Worm (Caenorhabditis elegans) whole organism, midembryonic: Measurements from ENCODE around the gene lias-1.

Experiments used
- T22C8.4 ChIP-seq: fragments of 200-800 bp; sonication (Bioruptor generic); IDR thresholded peaks from 2 replicates; pipeline ENCODE4 v1.3.6; 2022; ENCODE audit warnings: missing genetic modification characterization, missing compliant biosample characterization
- cog-1 ChIP-seq: sonication (generic microtip); optimal IDR thresholded peaks from 2 replicates; lab custom pipeline; 2016; ENCODE audit warnings: missing genetic modification characterization, missing compliant biosample characterization
- flt-1 ChIP-seq: fragments of 200-800 bp; sonication (Bioruptor generic); IDR thresholded peaks from 2 replicates; pipeline ENCODE4 v1.3.6; 2022; ENCODE audit warnings: missing genetic modification characterization, missing compliant biosample characterization
- klf-2 ChIP-seq: fragments of 200-800 bp; sonication (Bioruptor generic); conservative IDR thresholded peaks from 2 replicates; pipeline ENCODE4 v1.3.6; 2022; ENCODE audit warnings: missing genetic modification reagents, missing genetic modification characterization, missing compliant biosample characterization
- med-1 ChIP-seq: sonication (generic microtip); optimal IDR thresholded peaks from 2 replicates; lab custom pipeline; 2017; ENCODE audit warnings: missing genetic modification characterization, mild to moderate bottlenecking, missing compliant biosample characterization, antibody characterized with exemption, missing genetic modification reagents; ENCODE audit not compliant: insufficient read depth
- ref-1 ChIP-seq: fragments of 200-800 bp; sonication (Bioruptor generic); conservative IDR thresholded peaks from 2 replicates; pipeline ENCODE4 v1.3.6; 2022; ENCODE audit warnings: missing genetic modification reagents, missing genetic modification characterization, missing compliant biosample characterization
- tab-1 ChIP-seq: fragments of 200-800 bp; sonication (Bioruptor generic); IDR thresholded peaks from 2 replicates; pipeline ENCODE4 v1.3.6; 2022; ENCODE audit warnings: missing genetic modification characterization, missing compliant biosample characterization
- ztf-23 ChIP-seq: fragments of 200-800 bp; sonication (Bioruptor generic); IDR thresholded peaks from 2 replicates; pipeline ENCODE4 v1.3.6; 2022; ENCODE audit warnings: missing genetic modification reagents, missing genetic modification characterization, missing compliant biosample characterization
- ztf-29 ChIP-seq: fragments of 200-800 bp; sonication (Bioruptor generic); IDR thresholded peaks from 2 replicates; pipeline ENCODE4 v1.3.6; 2022; ENCODE audit warnings: missing genetic modification reagents, missing genetic modification characterization, missing compliant biosample characterization

Gene lias-1

DNA sequence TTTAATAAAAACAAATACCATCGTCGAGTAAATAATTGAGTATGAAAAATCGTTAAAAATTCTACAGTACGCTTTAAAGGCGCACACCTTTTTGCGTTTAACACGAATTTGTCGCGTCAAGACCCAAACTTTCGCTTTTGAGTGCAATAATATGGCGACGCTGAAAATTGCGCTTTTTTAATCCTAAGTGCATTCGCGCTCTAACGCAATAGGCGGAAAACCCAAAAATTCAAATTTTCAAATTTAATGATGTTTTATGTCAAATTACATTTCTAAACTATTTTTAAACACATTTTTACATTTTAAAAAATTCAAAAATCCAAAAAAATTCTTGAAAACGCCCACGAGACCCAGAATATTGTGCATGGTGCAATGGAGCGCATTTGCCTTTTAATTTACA is 6.9 kb upstream of the lias-1 start:
- no peak for TF ChIP-seq ztf-23 (GFP tag; lab: Robert Waterston, UW)

DNA sequence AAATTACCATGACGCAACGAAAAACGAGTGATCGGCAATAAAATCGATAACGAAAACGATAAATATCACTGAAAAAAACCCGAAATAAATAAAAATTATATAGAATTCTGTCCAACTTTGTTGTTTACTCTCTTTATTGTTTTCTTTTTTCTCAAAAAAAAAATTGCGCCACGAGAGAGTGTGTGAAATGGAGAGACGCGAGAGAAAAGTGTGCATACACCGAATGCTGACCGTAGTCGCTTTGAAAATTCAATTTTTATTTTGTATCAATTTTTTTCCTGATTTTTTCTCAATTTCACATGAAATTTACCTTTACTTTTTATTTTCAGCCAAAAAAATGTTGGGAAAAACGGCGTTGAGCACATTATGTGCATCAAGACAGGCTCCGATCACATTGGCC is 5.0 kb upstream of the lias-1 start, which contains the start of the genes M01F1.4 and mrpl-35:
Gene M01F1.4 (minus strand): TSS at position 126 of the 400 bp plus-strand sequence.
Gene mrpl-35 (plus strand): TSS at position 330 of the 400 bp plus-strand sequence.
- no peak for TF ChIP-seq tab-1 (GFP tag; lab: Robert Waterston, UW)
- TF ChIP-seq cog-1 (tag; lab: Kevin White, UChicago) = no peak
- TF ChIP-seq T22C8.4 (GFP tag; lab: Robert Waterston, UW) = no peak
- no peak for TF ChIP-seq flt-1 (GFP tag; lab: Robert Waterston, UW)

DNA sequence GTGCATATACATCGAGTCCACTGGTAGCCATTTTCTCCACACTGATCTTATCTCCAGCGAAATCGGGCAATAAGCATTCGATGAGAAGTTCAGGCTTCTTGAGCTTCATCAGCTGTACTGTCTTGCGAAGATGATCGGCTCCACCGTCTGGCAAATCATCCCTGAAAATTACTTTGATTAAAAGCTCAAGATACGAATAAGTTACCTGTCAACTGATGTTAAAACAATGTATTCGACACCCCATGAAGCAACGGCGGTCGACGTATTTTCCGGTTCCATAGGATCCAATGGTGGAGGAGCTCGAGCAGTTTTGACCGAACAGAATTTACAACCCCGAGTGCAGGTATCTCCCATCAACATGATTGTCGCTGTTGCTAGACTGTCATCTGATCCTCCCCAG is 662 bp downstream of the lias-1 start:
- no peak for TF ChIP-seq klf-2 (GFP tag; lab: Robert Waterston, UW)
- TF ChIP-seq ref-1 = no peak
- TF ChIP-seq ztf-23 (GFP tag; lab: Robert Waterston, UW) = no peak
- TF ChIP-seq med-1 (GFP tag; lab: Kevin White, UChicago) = no peak
- TF ChIP-seq tab-1 (GFP tag; lab: Robert Waterston, UW) = no peak
- no peak for TF ChIP-seq flt-1 (GFP tag; lab: Robert Waterston, UW)
- no peak for TF ChIP-seq cog-1 (tag; lab: Kevin White, UChicago)
- TF ChIP-seq ztf-29 = no peak
- TF ChIP-seq T22C8.4 (GFP tag; lab: Robert Waterston, UW) = no peak

DNA sequence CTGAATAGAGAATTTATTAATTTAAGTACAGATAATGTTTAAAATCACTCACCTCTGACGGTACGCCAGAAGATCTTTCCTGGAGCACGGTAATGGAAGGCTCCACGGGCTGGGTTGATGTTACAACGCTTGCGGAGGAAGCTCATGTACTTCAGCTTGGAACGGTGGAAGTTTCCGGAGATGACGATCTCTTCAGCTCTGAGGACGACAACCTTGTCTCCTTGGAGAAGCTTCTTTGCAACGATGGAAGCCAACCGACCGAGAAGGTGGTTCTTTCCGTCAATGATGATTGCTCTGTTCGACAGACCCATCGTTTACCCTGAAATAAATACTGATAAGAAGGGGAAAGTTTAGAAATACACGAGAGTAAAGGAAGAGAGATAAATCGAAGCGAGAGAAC is 1.6 kb downstream of the lias-1 start, which contains the start of gene rpl-16:
Gene rpl-16 (minus strand): TSS at position 319 of the 400 bp plus-strand sequence.
- no peak for TF ChIP-seq tab-1 (GFP tag; lab: Robert Waterston, UW)
- no peak for TF ChIP-seq ref-1
- no peak for TF ChIP-seq cog-1 (tag; lab: Kevin White, UChicago)
- TF ChIP-seq ztf-29 = no peak
- no peak for TF ChIP-seq ztf-23 (GFP tag; lab: Robert Waterston, UW)
- no peak for TF ChIP-seq klf-2 (GFP tag; lab: Robert Waterston, UW)
- no peak for TF ChIP-seq flt-1 (GFP tag; lab: Robert Waterston, UW)
- no peak for TF ChIP-seq med-1 (GFP tag; lab: Kevin White, UChicago)
- no peak for TF ChIP-seq T22C8.4 (GFP tag; lab: Robert Waterston, UW)

DNA sequence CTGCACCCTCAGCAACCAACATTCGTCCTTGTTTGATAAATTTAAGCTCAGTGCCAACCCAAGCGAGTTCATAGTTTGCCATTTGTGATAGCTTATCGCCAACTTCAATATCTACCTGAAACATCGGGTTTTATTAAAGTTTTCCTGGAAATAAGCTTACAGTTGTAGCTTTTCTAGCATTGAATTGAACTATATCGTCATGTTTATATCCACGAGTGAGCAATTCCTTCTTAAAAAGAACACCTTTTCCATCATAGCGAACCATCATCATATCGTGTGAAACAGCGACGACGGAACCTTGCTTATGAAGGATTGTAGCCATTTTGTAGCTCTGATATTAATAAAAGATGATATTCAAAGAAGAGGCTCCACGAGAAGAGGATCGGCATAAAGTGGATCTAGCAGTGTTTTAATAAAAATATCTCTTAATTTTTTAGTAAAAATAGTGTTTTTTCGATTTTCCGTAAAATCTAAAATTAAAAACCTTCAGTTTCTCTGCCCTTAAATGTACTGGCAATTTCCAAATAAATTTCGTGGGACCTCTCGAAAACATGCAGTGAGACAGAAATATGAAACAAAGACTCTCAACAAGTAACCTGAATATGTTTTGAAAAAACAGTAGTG is 2.6 kb downstream of the lias-1 start, which contains the start of gene M01F1.8:
Gene M01F1.8 (minus strand): TSS at position 335 of the 624 bp plus-strand sequence.
- TF ChIP-seq cog-1 (tag; lab: Kevin White, UChicago) (no peak), tab-1 (GFP tag; lab: Robert Waterston, UW) (no peak), ref-1 (no peak), T22C8.4 (GFP tag; lab: Robert Waterston, UW) (no peak), ztf-29 (no peak), med-1 (GFP tag; lab: Kevin White, UChicago) (no peak)

DNA sequence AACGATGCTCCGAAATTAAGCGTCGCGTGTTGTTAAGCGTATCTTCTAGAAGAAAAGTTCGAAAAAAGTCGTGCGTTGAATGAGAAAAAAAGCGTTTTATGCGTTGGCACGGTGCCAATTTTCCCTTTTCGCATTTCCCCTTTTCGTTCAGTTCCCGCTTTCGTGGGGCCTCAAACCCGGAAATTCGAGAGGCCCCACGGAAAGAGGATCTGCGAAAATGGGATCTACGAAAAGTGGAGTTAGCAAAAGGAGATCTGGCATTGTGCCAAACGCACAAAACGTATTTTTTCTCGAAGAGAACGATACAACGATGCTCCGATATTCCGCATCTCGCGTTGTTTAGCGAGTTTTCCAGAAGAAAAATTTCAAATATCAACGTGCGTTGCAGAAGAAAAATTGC is 5.1 kb downstream of the lias-1 start:
- peak; percentile 97 for TF ChIP-seq ztf-23 (GFP tag; lab: Robert Waterston, UW)
- TF ChIP-seq ref-1 = peak; percentile 94
- peak; percentile 93 for TF ChIP-seq T22C8.4 (GFP tag; lab: Robert Waterston, UW)
- TF ChIP-seq med-1 (GFP tag; lab: Kevin White, UChicago) = no peak
- TF ChIP-seq klf-2 (GFP tag; lab: Robert Waterston, UW) = peak; percentile 99
- TF ChIP-seq tab-1 (GFP tag; lab: Robert Waterston, UW) = peak; percentile 91
- TF ChIP-seq cog-1 (tag; lab: Kevin White, UChicago) = peak; percentile 97
- peak; percentile 97 for TF ChIP-seq flt-1 (GFP tag; lab: Robert Waterston, UW)
- peak; percentile 89 for TF ChIP-seq ztf-29

DNA sequence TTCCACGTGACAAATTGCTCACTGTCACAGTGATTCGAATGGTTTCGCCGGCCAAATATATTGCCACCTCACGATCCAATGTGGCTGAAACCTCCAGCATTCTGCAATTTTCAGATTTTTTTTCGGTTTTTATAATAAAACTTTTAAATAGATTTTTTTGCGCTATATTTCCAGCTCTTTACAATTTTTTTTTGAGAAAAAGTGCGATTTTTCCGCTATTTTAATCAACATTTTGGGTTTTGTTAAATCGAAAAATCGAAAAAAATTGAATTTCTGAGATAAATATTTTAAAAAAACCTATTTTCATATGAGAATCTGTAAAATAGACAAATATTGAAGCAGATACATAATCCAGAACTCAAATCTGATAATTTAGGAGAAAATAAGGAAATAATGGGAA is 5.9 kb downstream of the lias-1 start, which contains the start of gene M01F1.9:
Gene M01F1.9 (minus strand): TSS at position 101 of the 400 bp plus-strand sequence.
- TF ChIP-seq tab-1 (GFP tag; lab: Robert Waterston, UW) (no peak), flt-1 (GFP tag; lab: Robert Waterston, UW) (no peak), cog-1 (tag; lab: Kevin White, UChicago) (no peak), klf-2 (GFP tag; lab: Robert Waterston, UW) (no peak), ztf-23 (GFP tag; lab: Robert Waterston, UW) (no peak), ref-1 (no peak)

DNA sequence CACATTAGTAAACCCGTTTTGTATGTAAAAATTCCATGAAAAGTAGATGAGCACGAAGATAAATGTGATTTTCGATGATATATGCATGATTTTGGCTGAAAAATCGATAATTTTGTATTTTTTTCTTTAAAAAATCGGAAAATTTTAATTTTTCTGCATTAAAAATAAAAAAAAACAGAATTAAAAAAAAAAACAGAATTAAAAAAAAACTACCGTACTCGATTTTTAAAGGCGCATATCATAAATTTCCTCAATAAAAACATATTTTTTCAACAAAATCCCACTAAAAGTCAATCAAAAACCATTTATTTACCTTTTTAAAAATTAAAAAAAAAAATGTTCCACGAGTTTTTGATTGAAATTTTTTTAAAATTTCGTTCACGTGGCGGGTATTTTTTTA is 11.8 kb downstream of the lias-1 start, which contains the start of gene gly-14:
Gene gly-14 (minus strand): TSS at position 101 of the 400 bp plus-strand sequence.
- TF ChIP-seq ztf-29 (no peak), klf-2 (GFP tag; lab: Robert Waterston, UW) (no peak), ztf-23 (GFP tag; lab: Robert Waterston, UW) (no peak), med-1 (GFP tag; lab: Kevin White, UChicago) (no peak), T22C8.4 (GFP tag; lab: Robert Waterston, UW) (no peak), tab-1 (GFP tag; lab: Robert Waterston, UW) (no peak)

DNA sequence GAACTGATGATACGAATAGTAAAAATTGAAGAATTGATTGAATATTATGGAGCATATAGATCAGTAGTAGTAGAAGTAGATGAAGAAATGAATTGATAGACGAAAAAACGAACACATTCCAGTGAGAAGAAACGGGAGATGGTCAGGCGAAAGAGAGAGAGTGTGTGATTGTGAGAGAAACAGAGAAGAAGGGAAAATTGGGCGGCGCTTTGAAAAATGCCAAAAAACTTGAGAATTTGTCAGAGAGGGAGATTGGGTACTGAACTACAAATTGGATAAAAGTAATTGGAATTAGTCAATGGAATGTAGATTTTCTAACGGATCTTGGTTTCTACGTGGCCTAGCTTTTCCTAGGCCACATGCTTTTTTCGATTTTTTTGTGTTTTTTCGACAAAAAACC is 16.7 kb downstream of the lias-1 start, which contains the start of gene C34C12.7:
Gene C34C12.7 (minus strand): TSS at position 118 of the 400 bp plus-strand sequence.
- no peak for TF ChIP-seq cog-1 (tag; lab: Kevin White, UChicago)
- TF ChIP-seq ref-1 = no peak
- TF ChIP-seq ztf-29 = no peak
- TF ChIP-seq ztf-23 (GFP tag; lab: Robert Waterston, UW) = no peak
- no peak for TF ChIP-seq tab-1 (GFP tag; lab: Robert Waterston, UW)
- no peak for TF ChIP-seq klf-2 (GFP tag; lab: Robert Waterston, UW)
- TF ChIP-seq T22C8.4 (GFP tag; lab: Robert Waterston, UW) = no peak
- no peak for TF ChIP-seq med-1 (GFP tag; lab: Kevin White, UChicago)
- no peak for TF ChIP-seq flt-1 (GFP tag; lab: Robert Waterston, UW)

DNA sequence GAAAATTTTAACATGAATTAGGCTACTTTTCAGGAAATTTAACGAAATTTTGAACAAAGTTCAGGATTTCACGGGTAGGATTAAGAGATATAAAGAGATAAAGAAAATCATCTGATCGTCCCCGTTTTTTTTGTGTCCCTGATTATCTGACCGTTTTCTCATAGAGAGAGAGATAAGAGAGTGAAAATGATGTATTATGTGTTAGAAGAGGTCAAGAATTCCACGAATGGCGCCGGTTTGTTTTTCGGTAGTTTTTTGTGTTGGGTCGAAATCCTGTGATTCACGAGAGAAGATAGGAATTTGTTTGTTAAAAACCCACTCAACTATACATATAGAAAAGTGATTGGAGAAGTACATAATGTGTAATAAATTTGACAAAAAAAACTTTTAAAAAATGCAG is 17.8 kb downstream of the lias-1 start:
- TF ChIP-seq ztf-29 (no peak), flt-1 (GFP tag; lab: Robert Waterston, UW) (no peak), T22C8.4 (GFP tag; lab: Robert Waterston, UW) (no peak), ref-1 (no peak), med-1 (GFP tag; lab: Kevin White, UChicago) (no peak), cog-1 (tag; lab: Kevin White, UChicago) (no peak), klf-2 (GFP tag; lab: Robert Waterston, UW) (no peak), ztf-23 (GFP tag; lab: Robert Waterston, UW) (no peak), tab-1 (GFP tag; lab: Robert Waterston, UW) (no peak)
